Worm (Caenorhabditis elegans) whole organism, L4/young adult: Measurements from ENCODE around the gene F11F1.1.
"Not testable (repeated sequence)": the region's sequence is repeated elsewhere in the genome, so short reads cannot be mapped to it uniquely, and the experiment has no call there.

Experiments used
- dao-5 ChIP-seq: sonication (generic microtip); optimal IDR thresholded peaks from 2 replicates; lab custom pipeline; 2016; ENCODE audit warnings: missing genotype, missing genetic modification characterization, moderate library complexity, missing compliant biosample characterization
- him-1 ChIP-seq: sonication (generic microtip); optimal IDR thresholded peaks from 2 replicates; lab custom pipeline; 2016; ENCODE audit warnings: missing genotype, missing genetic modification reagents, missing genetic modification characterization, missing compliant biosample characterization

- not testable (repeated sequence) for TF ChIP-seq dao-5, him-1 (tag; lab: Kevin White, UChicago)
Measured at ce11 chrIII:13401673-13402258, 6.4 kb downstream of the F11F1.1 start, which contains the start of the genes srlf-9 and srlf-10.
